Fruit fly (Drosophila melanogaster) whole organism, embryonic: ENCODE data around the gene Spn88Eb.

Source experiments
- Ada2b ChIP-seq: fragments of 200-800 bp; sonication (Bioruptor generic); IDR thresholded peaks from 2 replicates; pipeline ENCODE4 v1.3.6; 2022; ENCODE audit warnings: missing biosample characterization, missing genetic modification characterization
- Aef1 ChIP-seq: fragments of 200-800 bp; sonication (Bioruptor generic); IDR thresholded peaks from 3 replicates; pipeline ENCODE4 v1.3.6; 2022; ENCODE audit warnings: missing biosample characterization, missing genetic modification characterization
- Antp ChIP-seq: fragments of 200-800 bp; sonication (Bioruptor generic); optimal IDR thresholded peaks from 3 replicates; lab custom pipeline; 2016; ENCODE audit warnings: missing biosample characterization, missing genetic modification characterization
- B-H2 ChIP-seq: fragments of 200-800 bp; sonication (Bioruptor generic); optimal IDR thresholded peaks from 2 replicates; lab custom pipeline; 2018; ENCODE audit warnings: missing biosample characterization, mild to moderate bottlenecking, missing genetic modification characterization
- Bdp1 ChIP-seq: fragments of 200-800 bp; sonication (Bioruptor generic); optimal IDR thresholded peaks from 3 replicates; lab custom pipeline; 2016; ENCODE audit warnings: missing biosample characterization, missing genetic modification characterization
- CG11560 ChIP-seq: fragments of 200-800 bp; sonication (Bioruptor generic); IDR thresholded peaks from 3 replicates; pipeline ENCODE4 v1.3.6; 2022; ENCODE audit warnings: missing biosample characterization, missing genetic modification characterization
- CG11696 ChIP-seq: fragments of 200-800 bp; sonication (Bioruptor generic); IDR thresholded peaks from 2 replicates; pipeline ENCODE4 v1.3.6; 2022; ENCODE audit warnings: missing biosample characterization, missing genetic modification characterization
- CG14014 ChIP-seq: fragments of 200-800 bp; sonication (Bioruptor generic); IDR thresholded peaks from 2 replicates; pipeline ENCODE4 v1.3.6; 2022; ENCODE audit warnings: missing biosample characterization, missing genetic modification characterization
- CG15479 ChIP-seq: fragments of 200-800 bp; sonication (Bioruptor generic); optimal IDR thresholded peaks from 3 replicates; lab custom pipeline; 2019; ENCODE audit warnings: missing biosample characterization, mild to moderate bottlenecking, missing genetic modification characterization, moderate library complexity
- CG16815 ChIP-seq: fragments of 200-800 bp; sonication (Bioruptor generic); optimal IDR thresholded peaks from 3 replicates; lab custom pipeline; 2017; ENCODE audit warnings: missing biosample characterization, mild to moderate bottlenecking, missing genetic modification characterization
- CG17359 ChIP-seq: fragments of 200-800 bp; sonication (Bioruptor generic); optimal IDR thresholded peaks from 3 replicates; lab custom pipeline; 2018; ENCODE audit warnings: missing biosample characterization, mild to moderate bottlenecking, missing genetic modification characterization, moderate library complexity
- CG17912 ChIP-seq: fragments of 200-800 bp; sonication (Bioruptor generic); optimal IDR thresholded peaks from 2 replicates; lab custom pipeline; 2018; ENCODE audit warnings: missing biosample characterization, mild to moderate bottlenecking, missing genetic modification characterization
- CG2120 ChIP-seq: fragments of 200-800 bp; sonication (Bioruptor generic); optimal IDR thresholded peaks from 3 replicates; lab custom pipeline; 2016; ENCODE audit warnings: missing biosample characterization, missing genetic modification characterization
- CG2678 ChIP-seq: fragments of 200-800 bp; sonication (Bioruptor generic); optimal IDR thresholded peaks from 3 replicates; lab custom pipeline; 2019; ENCODE audit warnings: missing biosample characterization, mild to moderate bottlenecking, missing genetic modification characterization, moderate library complexity
- CG31365 ChIP-seq: fragments of 200-800 bp; sonication (Bioruptor generic); optimal IDR thresholded peaks from 2 replicates; lab custom pipeline; 2018; ENCODE audit warnings: missing biosample characterization, mild to moderate bottlenecking, missing genetic modification characterization
- CG31388 ChIP-seq: fragments of 200-800 bp; sonication (Bioruptor generic); optimal IDR thresholded peaks from 2 replicates; lab custom pipeline; 2016; ENCODE audit warnings: missing biosample characterization, missing genetic modification characterization
- CG3163 ChIP-seq: fragments of 200-800 bp; sonication (Bioruptor generic); optimal IDR thresholded peaks from 3 replicates; lab custom pipeline; 2016; ENCODE audit warnings: missing biosample characterization, missing genetic modification characterization
- CG32767 ChIP-seq: fragments of 200-800 bp; sonication (Bioruptor generic); IDR thresholded peaks from 2 replicates; pipeline ENCODE4 v1.3.6; 2022; ENCODE audit warnings: missing biosample characterization, missing genetic modification characterization
- CG34422 ChIP-seq: fragments of 200-800 bp; sonication (Bioruptor generic); IDR thresholded peaks from 3 replicates; pipeline ENCODE4 v1.3.6; 2022; ENCODE audit warnings: missing biosample characterization, missing genetic modification characterization
- CG4730 ChIP-seq: fragments of 200-800 bp; sonication (Bioruptor generic); IDR thresholded peaks from 2 replicates; pipeline ENCODE4 v1.3.6; 2022; ENCODE audit warnings: missing biosample characterization, missing genetic modification characterization
- CG4820 ChIP-seq: fragments of 200-800 bp; sonication (Bioruptor generic); optimal IDR thresholded peaks from 3 replicates; lab custom pipeline; 2016; ENCODE audit warnings: missing biosample characterization, missing genetic modification characterization
- CG5953 ChIP-seq: fragments of 200-800 bp; sonication (Bioruptor generic); IDR thresholded peaks from 2 replicates; pipeline ENCODE4 v1.3.6; 2022; ENCODE audit warnings: missing biosample characterization, missing genetic modification characterization
- CG6689 ChIP-seq: fragments of 200-800 bp; sonication (Bioruptor generic); IDR thresholded peaks from 2 replicates; pipeline ENCODE4 v1.3.6; 2022; ENCODE audit warnings: missing biosample characterization, missing genetic modification characterization
- CG6765 ChIP-seq: fragments of 200-800 bp; sonication (Bioruptor generic); optimal IDR thresholded peaks from 3 replicates; lab custom pipeline; 2017; ENCODE audit warnings: missing biosample characterization, mild to moderate bottlenecking, missing genetic modification characterization
- CG8924 ChIP-seq: fragments of 200-800 bp; optimal IDR thresholded peaks from 3 replicates; lab custom pipeline; 2019; ENCODE audit warnings: missing biosample characterization, mild to moderate bottlenecking, missing genetic modification characterization, moderate library complexity
- CkIIα-i1 ChIP-seq: fragments of 200-800 bp; sonication (Bioruptor generic); IDR thresholded peaks from 2 replicates; pipeline ENCODE4 v1.3.6; 2022; ENCODE audit warnings: missing biosample characterization, missing genetic modification characterization
- CrebB ChIP-seq: fragments of 200-800 bp; sonication (Bioruptor generic); optimal IDR thresholded peaks from 3 replicates; lab custom pipeline; 2018; ENCODE audit warnings: missing biosample characterization, mild to moderate bottlenecking, missing genetic modification characterization
- D19A ChIP-seq: fragments of 200-800 bp; optimal IDR thresholded peaks from 3 replicates; lab custom pipeline; 2019; ENCODE audit warnings: missing biosample characterization, mild to moderate bottlenecking, missing genetic modification characterization, moderate library complexity
- Dbx ChIP-seq: fragments of 200-800 bp; sonication (Bioruptor generic); IDR thresholded peaks from 3 replicates; pipeline ENCODE4 v1.3.6; 2022; ENCODE audit warnings: missing biosample characterization, missing genetic modification characterization
- Dip2 ChIP-seq: fragments of 200-800 bp; sonication (Bioruptor generic); IDR thresholded peaks from 2 replicates; pipeline ENCODE4 v1.3.6; 2022; ENCODE audit warnings: missing biosample characterization, missing genetic modification characterization
- ERR ChIP-seq: fragments of 200-800 bp; sonication (Bioruptor generic); optimal IDR thresholded peaks from 2 replicates; lab custom pipeline; 2016; ENCODE audit warnings: missing biosample characterization, missing genetic modification characterization
- Fer1 ChIP-seq: fragments of 200-800 bp; sonication (Bioruptor generic); optimal IDR thresholded peaks from 2 replicates; lab custom pipeline; 2017; ENCODE audit warnings: missing biosample characterization, mild to moderate bottlenecking, missing genetic modification characterization
- H15 ChIP-seq: fragments of 200-800 bp; sonication (Bioruptor generic); IDR thresholded peaks from 3 replicates; pipeline ENCODE4 v1.3.6; 2022; ENCODE audit warnings: missing biosample characterization, missing genetic modification characterization
- Hr51 ChIP-seq, 2 experiments: fragments of 200-800 bp; sonication (Bioruptor generic); optimal IDR thresholded peaks; 2 replicates in 1 of 2; 3 replicates in 1 of 2; lab custom pipeline; 2016 to 2018; ENCODE audit warnings: missing biosample characterization in 2 of 2, missing genetic modification characterization in 2 of 2, mild to moderate bottlenecking in 1 of 2, moderate library complexity in 1 of 2
- Max ChIP-seq: fragments of 200-800 bp; sonication (Bioruptor generic); optimal IDR thresholded peaks from 2 replicates; lab custom pipeline; 2016; ENCODE audit warnings: missing biosample characterization, mild to moderate bottlenecking, missing genetic modification characterization
- Rfx ChIP-seq: fragments of 200-800 bp; sonication (Bioruptor generic); IDR thresholded peaks from 2 replicates; pipeline ENCODE4 v1.3.6; 2022; ENCODE audit warnings: missing biosample characterization, missing genetic modification characterization
- Side ChIP-seq: fragments of 200-800 bp; sonication (Bioruptor generic); optimal IDR thresholded peaks from 2 replicates; lab custom pipeline; 2016; ENCODE audit warnings: missing biosample characterization, missing genetic modification characterization
- Sry-β ChIP-seq: fragments of 200-800 bp; sonication (Bioruptor generic); optimal IDR thresholded peaks from 2 replicates; lab custom pipeline; 2018; ENCODE audit warnings: missing biosample characterization, mild to moderate bottlenecking, missing genetic modification characterization, moderate library complexity
- Vsx1 ChIP-seq: fragments of 200-800 bp; sonication (Bioruptor generic); optimal IDR thresholded peaks from 2 replicates; lab custom pipeline; 2017; ENCODE audit warnings: missing biosample characterization, mild to moderate bottlenecking, missing genetic modification characterization, missing genetic modification reagents
- abd-A ChIP-seq: fragments of 200-800 bp; sonication (Bioruptor generic); optimal IDR thresholded peaks from 3 replicates; lab custom pipeline; 2019; ENCODE audit warnings: missing biosample characterization, mild to moderate bottlenecking, missing genetic modification characterization, moderate library complexity
- ash1 ChIP-seq: fragments of 200-800 bp; sonication (Bioruptor generic); optimal IDR thresholded peaks from 2 replicates; lab custom pipeline; 2018; ENCODE audit warnings: missing biosample characterization, mild to moderate bottlenecking, missing genetic modification characterization
- bcd ChIP-seq: fragments of 200-800 bp; sonication (Bioruptor generic); optimal IDR thresholded peaks from 2 replicates; lab custom pipeline; 2017; ENCODE audit warnings: missing biosample characterization, mild to moderate bottlenecking, missing genetic modification characterization
- cas ChIP-seq: fragments of 200-800 bp; sonication (Bioruptor generic); IDR thresholded peaks from 2 replicates; pipeline ENCODE4 v1.3.6; 2022; ENCODE audit warnings: missing biosample characterization, missing genetic modification characterization
- chinmo ChIP-seq: fragments of 200-800 bp; sonication (Bioruptor generic); IDR thresholded peaks from 4 replicates; pipeline ENCODE4 v1.3.6; 2022; ENCODE audit warnings: missing biosample characterization, missing genetic modification characterization; ENCODE audit not compliant: partially characterized antibody
- insv ChIP-seq, 2 experiments: fragments of 200-800 bp; sonication (Bioruptor generic); optimal IDR thresholded peaks; 3 replicates each; lab custom pipeline; 2016 to 2018; ENCODE audit warnings: missing biosample characterization in 2 of 2, missing genetic modification characterization in 2 of 2
- lab ChIP-seq: fragments of 200-800 bp; sonication (Bioruptor generic); optimal IDR thresholded peaks from 3 replicates; lab custom pipeline; 2017; ENCODE audit warnings: missing biosample characterization, missing genetic modification characterization, mild to moderate bottlenecking, moderate library complexity, missing genetic modification reagents
- pho ChIP-seq: fragments of 200-800 bp; sonication (Bioruptor generic); optimal IDR thresholded peaks from 2 replicates; lab custom pipeline; 2016; ENCODE audit warnings: missing biosample characterization, missing genetic modification characterization
- ranshi ChIP-seq: fragments of 200-800 bp; sonication (Bioruptor generic); IDR thresholded peaks from 2 replicates; pipeline ENCODE4 v1.3.6; 2022; ENCODE audit warnings: missing biosample characterization, missing genetic modification characterization
- seq ChIP-seq: fragments of 200-800 bp; sonication (Bioruptor generic); IDR thresholded peaks from 2 replicates; pipeline ENCODE4 v1.3.6; 2022; ENCODE audit warnings: missing biosample characterization, missing genetic modification characterization
- stwl ChIP-seq: fragments of 200-800 bp; sonication (Bioruptor generic); optimal IDR thresholded peaks from 3 replicates; lab custom pipeline; 2018; ENCODE audit warnings: missing biosample characterization, mild to moderate bottlenecking, missing genetic modification characterization, moderate library complexity
- yki ChIP-seq: fragments of >200 bp; optimal IDR thresholded peaks from 3 replicates; lab custom pipeline; 2018

The Spn88Eb gene

DNA sequence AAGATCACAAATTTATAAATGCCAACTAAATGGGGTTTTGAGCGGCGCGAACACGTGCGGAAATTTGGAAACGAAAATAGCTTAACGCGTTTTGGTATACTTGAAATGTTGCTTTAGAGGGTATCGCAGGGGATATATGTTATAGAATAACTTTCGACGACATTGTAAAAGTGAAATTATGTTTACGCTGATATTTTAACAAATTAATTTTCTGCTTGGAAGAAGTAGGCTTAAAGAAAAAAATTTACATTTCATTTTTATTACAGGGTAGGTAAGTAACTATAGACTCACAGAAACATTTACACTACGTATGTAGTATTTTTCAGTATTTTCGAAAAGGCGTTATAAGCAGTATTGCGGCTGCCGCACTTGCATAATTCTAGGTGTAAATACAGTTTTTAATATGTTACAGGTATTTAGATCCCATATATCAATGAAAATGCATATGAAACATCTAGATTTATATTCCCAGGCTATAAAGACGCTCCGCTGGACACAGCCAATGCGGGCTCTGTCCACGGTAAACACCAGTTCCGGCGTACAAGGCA is 20.8 kb upstream of the Spn88Eb start, which contains the start of the genes Art3 and mRpS10 (continued):
- TF ChIP-seq Sry-β: peak; percentile 83
- TF ChIP-seq Dip2: peak; percentile 84
- peak; percentile 100 for TF ChIP-seq Hr51 (GFP tag; optimal IDR thresholded peaks at IDR 0.05; lab: Kevin White, UChicago)
- TF ChIP-seq ERR (GFP tag; lab: Kevin White, UChicago): peak; percentile 98
- no peak for TF ChIP-seq chinmo (GFP tag; lab: Robert Waterston, UW)
- peak; percentile 100 for TF ChIP-seq CG32767 (GFP tag; lab: Robert Waterston, UW)
- no peak for TF ChIP-seq abd-A (tag; lab: Kevin White, UChicago)
- TF ChIP-seq stwl (tag; lab: Kevin White, UChicago): peak; percentile 98
- TF ChIP-seq CG5953 (GFP tag; lab: Robert Waterston, UW): peak; percentile 100
- peak; percentile 99 for TF ChIP-seq Vsx1 (GFP tag; lab: Kevin White, UChicago)
- peak; percentile 100 for TF ChIP-seq CG31388 (GFP tag; lab: Kevin White, UChicago)
- peak; percentile 99 for TF ChIP-seq CG6765 (GFP tag; lab: Kevin White, UChicago)
- peak; percentile 99 for TF ChIP-seq CkIIα-i1 (GFP tag; lab: Robert Waterston, UW)
- TF ChIP-seq CG34422 (GFP tag; lab: Robert Waterston, UW): peak; percentile 100
- peak; percentile 100 for TF ChIP-seq CG2120 (GFP tag; lab: Kevin White, UChicago)
- peak; percentile 100 for TF ChIP-seq CrebB (tag; lab: Kevin White, UChicago)
- peak; percentile 96 for TF ChIP-seq Bdp1 (GFP tag; lab: Kevin White, UChicago)
- peak; percentile 100 for TF ChIP-seq ranshi (GFP tag; lab: Robert Waterston, UW)
- TF ChIP-seq B-H2 (GFP tag; lab: Kevin White, UChicago): peak; percentile 100
- peak; percentile 100 for TF ChIP-seq lab (GFP tag; lab: Kevin White, UChicago)
- peak; percentile 100 for TF ChIP-seq Dbx (GFP tag; lab: Robert Waterston, UW)
- TF ChIP-seq Max (GFP tag; lab: Kevin White, UChicago): peak; percentile 100
- peak; percentile 100 for TF ChIP-seq CG8924 (tag; lab: Kevin White, UChicago)
- TF ChIP-seq CG3163 (GFP tag; lab: Kevin White, UChicago): peak; percentile 96
- TF ChIP-seq insv (GFP tag; optimal IDR thresholded peaks at IDR 0.05; lab: Kevin White, UChicago): peak; percentile 69 to 88
- TF ChIP-seq bcd (GFP tag; lab: Kevin White, UChicago): peak; percentile 100
- TF ChIP-seq CG2678 (tag; lab: Kevin White, UChicago): peak; percentile 100
- peak; percentile 96 for TF ChIP-seq CG15479 (GFP tag; lab: Kevin White, UChicago)
- peak; percentile 100 for TF ChIP-seq CG14014 (GFP tag; lab: Robert Waterston, UW)
- TF ChIP-seq Side (GFP tag; lab: Kevin White, UChicago): peak; percentile 100
- peak; percentile 100 for TF ChIP-seq CG17359 (tag; lab: Kevin White, UChicago)
- TF ChIP-seq Antp (GFP tag; lab: Kevin White, UChicago): peak; percentile 100
- TF ChIP-seq pho (GFP tag; lab: Kevin White, UChicago): peak; percentile 100
- peak; percentile 100 for TF ChIP-seq Rfx
- peak; percentile 100 for TF ChIP-seq Fer1
- TF ChIP-seq CG31365: peak; percentile 95
- TF ChIP-seq yki (lab: Kevin White, UChicago): no peak
- peak; percentile 95 for TF ChIP-seq CG11560 (tag; lab: Robert Waterston, UW)
- TF ChIP-seq CG11696 (GFP tag; lab: Robert Waterston, UW): peak; percentile 99
- peak; percentile 100 for TF ChIP-seq CG6689
- peak; percentile 100 for TF ChIP-seq CG4730 (GFP tag; lab: Robert Waterston, UW)
- TF ChIP-seq seq (GFP tag; lab: Robert Waterston, UW): peak; percentile 100
- peak; percentile 99 for TF ChIP-seq CG4820
- peak; percentile 100 for TF ChIP-seq Ada2b
- peak; percentile 100 for TF ChIP-seq H15
- peak; percentile 99 for TF ChIP-seq cas (GFP tag; lab: Robert Waterston, UW)
- peak; percentile 100 for TF ChIP-seq CG16815 (GFP tag; lab: Kevin White, UChicago)
- TF ChIP-seq D19A (tag; lab: Kevin White, UChicago): peak; percentile 99
- TF ChIP-seq ash1 (GFP tag; lab: Kevin White, UChicago): peak; percentile 99
- TF ChIP-seq Aef1: peak; percentile 100
- TF ChIP-seq CG17912 (GFP tag; lab: Kevin White, UChicago): peak; percentile 100
